Fruit fly (Drosophila melanogaster) whole organism, wandering third instar larva: ENCODE data around the gene amrt.

Experiments
- Abd-B ChIP-seq: fragments of >200 bp; optimal IDR thresholded peaks from 2 replicates; lab custom pipeline; 2017; ENCODE audit warnings: missing biosample characterization, missing genetic modification characterization
- CG32264 ChIP-seq: fragments of 200-800 bp; sonication (Bioruptor generic); optimal IDR thresholded peaks from 2 replicates; lab custom pipeline; 2016; ENCODE audit warnings: missing biosample characterization, missing genetic modification characterization
- CG9705 ChIP-seq: fragments of 200-800 bp; sonication (Bioruptor generic); optimal IDR thresholded peaks from 2 replicates; lab custom pipeline; 2018; ENCODE audit warnings: missing biosample characterization, mild to moderate bottlenecking, missing genetic modification characterization
- CrebA ChIP-seq: fragments of 200-800 bp; sonication (Bioruptor generic); optimal IDR thresholded peaks from 2 replicates; lab custom pipeline; 2016; ENCODE audit warnings: missing biosample characterization, mild to moderate bottlenecking, missing genetic modification characterization, borderline replicate concordance
- Dfd ChIP-seq: fragments of >200 bp; optimal IDR thresholded peaks from 2 replicates; lab custom pipeline; 2017; ENCODE audit warnings: missing biosample characterization, missing genetic modification characterization
- Dif ChIP-seq: fragments of 200-275, 200-300 bp; sonication (Bioruptor generic); optimal IDR thresholded peaks from 2 replicates; lab custom pipeline; 2018; ENCODE audit warnings: missing biosample characterization, missing genetic modification characterization; ENCODE audit not compliant: partially characterized antibody
- GATAd ChIP-seq: sonication (Bioruptor generic); optimal IDR thresholded peaks from 2 replicates; lab custom pipeline; 2016; ENCODE audit warnings: missing biosample characterization, missing genetic modification characterization
- HLH106 ChIP-seq: fragments of 200-800 bp; optimal IDR thresholded peaks from 3 replicates; lab custom pipeline; 2019; ENCODE audit warnings: missing biosample characterization, mild to moderate bottlenecking, missing genetic modification characterization, moderate library complexity
- Hnf4 ChIP-seq: fragments of 200-800 bp; sonication (Bioruptor generic); optimal IDR thresholded peaks from 2 replicates; lab custom pipeline; 2016; ENCODE audit warnings: missing biosample characterization, mild to moderate bottlenecking, missing genetic modification characterization
- Hr78 ChIP-seq: fragments of >200 bp; optimal IDR thresholded peaks from 2 replicates; lab custom pipeline; 2017; ENCODE audit warnings: missing biosample characterization, missing genetic modification characterization
- Hr83 ChIP-seq: fragments of 200-300 bp; sonication (Bioruptor generic); optimal IDR thresholded peaks from 2 replicates; lab custom pipeline; 2016; ENCODE audit warnings: missing biosample characterization, mild to moderate bottlenecking, missing genetic modification characterization, moderate library complexity; ENCODE audit not compliant: poor library complexity, severe bottlenecking
- Jra ChIP-seq: sonication (Bioruptor generic); optimal IDR thresholded peaks from 2 replicates; lab custom pipeline; 2016; ENCODE audit warnings: missing biosample characterization, missing genetic modification characterization
- Mio ChIP-seq: sonication (Bioruptor generic); optimal IDR thresholded peaks from 2 replicates; lab custom pipeline; 2016; ENCODE audit warnings: missing biosample characterization, missing genetic modification characterization
- Myc ChIP-seq: fragments of >200 bp; optimal IDR thresholded peaks from 2 replicates; lab custom pipeline; 2017
- N ChIP-seq: fragments of >200 bp; optimal IDR thresholded peaks from 2 replicates; lab custom pipeline; 2018; ENCODE audit warnings: missing biosample characterization, missing external identifiers, missing genetic modification characterization
- OdsH ChIP-seq: fragments of 200-800 bp; sonication (Bioruptor generic); optimal IDR thresholded peaks from 2 replicates; lab custom pipeline; 2016; ENCODE audit warnings: missing biosample characterization, mild to moderate bottlenecking, missing genetic modification characterization
- Rel ChIP-seq, 2 experiments: fragments of 200-800 bp; sonication (Bioruptor generic) in 1 of 2; optimal IDR thresholded peaks; 2 replicates in 1 of 2; 3 replicates in 1 of 2; lab custom pipeline; 2016 to 2019; ENCODE audit warnings: mild to moderate bottlenecking in 2 of 2, missing biosample characterization in 2 of 2, missing genetic modification characterization in 2 of 2, moderate library complexity in 1 of 2
- Sp1 ChIP-seq: fragments of 200-800 bp; sonication (Bioruptor generic); optimal IDR thresholded peaks from 3 replicates; lab custom pipeline; 2019; ENCODE audit warnings: missing biosample characterization, mild to moderate bottlenecking, missing genetic modification characterization, moderate library complexity
- Vsx2 ChIP-seq: fragments of 200-300, 225-300 bp; sonication (Bioruptor generic); optimal IDR thresholded peaks from 2 replicates; lab custom pipeline; 2018; ENCODE audit warnings: missing biosample characterization, missing genetic modification characterization; ENCODE audit not compliant: partially characterized antibody
- br ChIP-seq: fragments of 200-800 bp; sonication (Bioruptor generic); optimal IDR thresholded peaks from 2 replicates; lab custom pipeline; 2016; ENCODE audit warnings: missing biosample characterization, missing genetic modification characterization
- brk ChIP-seq: fragments of 200-800 bp; sonication (Bioruptor generic); optimal IDR thresholded peaks from 2 replicates; lab custom pipeline; 2016; ENCODE audit warnings: missing biosample characterization, mild to moderate bottlenecking, missing genetic modification characterization
- dl ChIP-seq, 2 experiments: fragments of 175-275, 200-275 bp in 1 of 2; fragments of 200-275 bp in 1 of 2; sonication (Bioruptor generic); optimal IDR thresholded peaks; lab custom pipeline; 2018; ENCODE audit warnings: mild to moderate bottlenecking in 2 of 2, missing biosample characterization in 2 of 2, missing genetic modification characterization in 2 of 2, moderate library complexity in 2 of 2; ENCODE audit not compliant: partially characterized antibody in 2 of 2, insufficient read depth in 1 of 2
- dmrt93B ChIP-seq: fragments of 200-800 bp; sonication (Bioruptor generic); optimal IDR thresholded peaks from 2 replicates; lab custom pipeline; 2018; ENCODE audit warnings: missing biosample characterization, mild to moderate bottlenecking, missing genetic modification characterization
- dsf ChIP-seq: sonication (Bioruptor generic); optimal IDR thresholded peaks from 2 replicates; lab custom pipeline; 2016; ENCODE audit warnings: missing biosample characterization, missing genetic modification characterization, borderline replicate concordance
- ey ChIP-seq: fragments of 200-800 bp; sonication (Bioruptor generic); optimal IDR thresholded peaks from 2 replicates; lab custom pipeline; 2016; ENCODE audit warnings: missing biosample characterization, missing genetic modification characterization
- foxo ChIP-seq, 2 experiments: fragments of 200-800 bp; sonication (Bioruptor generic); optimal IDR thresholded peaks; 2 replicates in 1 of 2; 3 replicates in 1 of 2; lab custom pipeline; 2016 to 2017; ENCODE audit warnings: missing biosample characterization in 2 of 2, missing genetic modification characterization in 2 of 2
- fru ChIP-seq: fragments of 200-800 bp; sonication (Bioruptor generic); optimal IDR thresholded peaks from 3 replicates; lab custom pipeline; 2016; ENCODE audit warnings: missing biosample characterization, mild to moderate bottlenecking, missing genetic modification characterization
- h ChIP-seq: fragments of 200-800 bp; sonication (Bioruptor generic); optimal IDR thresholded peaks from 3 replicates; lab custom pipeline; 2016; ENCODE audit warnings: missing biosample characterization, mild to moderate bottlenecking, missing genetic modification characterization
- jim ChIP-seq: fragments of 175-275, 200-325 bp; sonication (Bioruptor generic); optimal IDR thresholded peaks from 2 replicates; lab custom pipeline; 2016; ENCODE audit warnings: missing biosample characterization, mild to moderate bottlenecking, missing genetic modification characterization
- lola ChIP-seq: fragments of >200 bp; optimal IDR thresholded peaks from 2 replicates; lab custom pipeline; 2017; ENCODE audit warnings: missing biosample characterization, missing genetic modification characterization
- pan ChIP-seq: fragments of >200 bp; optimal IDR thresholded peaks from 2 replicates; lab custom pipeline; 2017
- psq ChIP-seq: fragments of 200-800 bp; sonication (Bioruptor generic); optimal IDR thresholded peaks from 3 replicates; lab custom pipeline; 2017; ENCODE audit warnings: missing biosample characterization, mild to moderate bottlenecking, missing genetic modification characterization, moderate library complexity
- rgr ChIP-seq: fragments of 200-800 bp; sonication (Bioruptor generic); optimal IDR thresholded peaks from 3 replicates; lab custom pipeline; 2016; ENCODE audit warnings: missing biosample characterization, mild to moderate bottlenecking, missing genetic modification characterization
- sage ChIP-seq: fragments of 200-800 bp; sonication (Bioruptor generic); optimal IDR thresholded peaks from 2 replicates; lab custom pipeline; 2016; ENCODE audit warnings: missing biosample characterization, mild to moderate bottlenecking, missing genetic modification characterization
- sv ChIP-seq: fragments of 200-800 bp; sonication (Bioruptor generic); optimal IDR thresholded peaks from 3 replicates; lab custom pipeline; 2016; ENCODE audit warnings: missing biosample characterization, missing genetic modification characterization
- tai ChIP-seq: sonication (Bioruptor generic); optimal IDR thresholded peaks from 2 replicates; lab custom pipeline; 2016; ENCODE audit warnings: missing biosample characterization, missing genetic modification characterization
- usp ChIP-seq: fragments of >200 bp; optimal IDR thresholded peaks from 2 replicates; lab custom pipeline; 2017; ENCODE audit warnings: missing biosample characterization, missing genetic modification characterization
- woc ChIP-seq: sonication (Bioruptor generic); optimal IDR thresholded peaks from 2 replicates; lab custom pipeline; 2016; ENCODE audit warnings: missing biosample characterization, mild to moderate bottlenecking, missing genetic modification characterization

The amrt gene

DNA sequence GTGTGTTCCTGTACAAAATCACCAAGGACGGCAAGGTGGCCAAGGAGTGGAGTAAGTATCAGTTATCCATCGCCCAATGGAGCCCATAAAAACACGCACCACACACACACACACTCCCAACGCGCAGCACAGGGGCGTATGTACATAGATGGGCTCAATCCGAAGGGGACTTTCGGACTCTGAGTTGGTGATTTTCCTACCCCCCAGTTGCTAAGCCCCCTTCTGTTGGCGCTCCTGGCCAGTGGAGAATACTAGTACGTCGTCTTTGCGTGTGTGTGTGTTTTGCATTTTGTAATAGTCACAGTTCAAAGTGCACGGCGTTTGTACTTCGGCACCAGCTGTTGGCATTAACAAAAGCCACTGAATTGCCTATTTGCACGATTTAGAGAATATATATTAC, 42.2 kb upstream of the amrt start:
- TF ChIP-seq woc (GFP tag; lab: Kevin White, UChicago), result no peak
- peak; percentile 47 for TF ChIP-seq fru (GFP tag; lab: Kevin White, UChicago)
- TF ChIP-seq Hnf4 (GFP tag; lab: Kevin White, UChicago), result peak; percentile 90
- TF ChIP-seq HLH106 (tag; lab: Kevin White, UChicago), result peak; percentile 67
- peak; percentile 2 for TF ChIP-seq Jra
- TF ChIP-seq h (GFP tag; lab: Kevin White, UChicago), result peak; percentile 74
- no peak for TF ChIP-seq Dfd (GFP tag; lab: Kevin White, UChicago)
- TF ChIP-seq Sp1 (GFP tag; lab: Kevin White, UChicago), result peak; percentile 45
- peak; percentile 65 for TF ChIP-seq sv (GFP tag; lab: Kevin White, UChicago)
- no peak for TF ChIP-seq CrebA (GFP tag; lab: Kevin White, UChicago)
- peak; percentile 8 for TF ChIP-seq jim (GFP tag; lab: Kevin White, UChicago)
- TF ChIP-seq OdsH (GFP tag; lab: Kevin White, UChicago), result peak; percentile 75
- peak; percentile 31 for TF ChIP-seq CG9705 (GFP tag; lab: Kevin White, UChicago)
- TF ChIP-seq Dif (GFP tag; lab: Kevin White, UChicago), result no peak
- no peak for TF ChIP-seq brk (GFP tag; lab: Kevin White, UChicago)
- TF ChIP-seq dl (GFP tag; optimal IDR thresholded peaks at IDR 0.05; lab: Kevin White, UChicago; ENCODE audit: insufficient read depth in 1 of 2, partially characterized antibody in 2 of 2), result no peak
- no peak for TF ChIP-seq pan (lab: Kevin White, UChicago)
- peak; percentile 84 for TF ChIP-seq ey (GFP tag; lab: Kevin White, UChicago)
- TF ChIP-seq tai (GFP tag; lab: Kevin White, UChicago), result no peak
- peak; percentile 46 for TF ChIP-seq dmrt93B (GFP tag; lab: Kevin White, UChicago)
- TF ChIP-seq psq (GFP tag; lab: Kevin White, UChicago), result no peak
- TF ChIP-seq Hr78 (GFP tag; lab: Kevin White, UChicago), result no peak
- TF ChIP-seq lola (GFP tag; lab: Kevin White, UChicago), result no peak
- TF ChIP-seq CG32264 (GFP tag; lab: Kevin White, UChicago), result no peak
- no peak for TF ChIP-seq sage
- no peak for TF ChIP-seq Mio (GFP tag; lab: Kevin White, UChicago)
- TF ChIP-seq Myc, result no peak
- peak; percentile 84 for TF ChIP-seq Hr83 (GFP tag; lab: Kevin White, UChicago)
- TF ChIP-seq N (GFP tag; lab: Kevin White, UChicago), result no peak
- TF ChIP-seq dsf (GFP tag; lab: Kevin White, UChicago), result no peak
- peak; percentile 78 for TF ChIP-seq br (GFP tag; lab: Kevin White, UChicago)
- TF ChIP-seq rgr, result peak; percentile 80
- peak in 1 of 2 experiments; percentile 74 for TF ChIP-seq foxo (GFP tag; optimal IDR thresholded peaks at IDR 0.05; lab: Kevin White, UChicago)
- no peak for TF ChIP-seq GATAd
- TF ChIP-seq Rel (GFP tag; optimal IDR thresholded peaks at IDR 0.05; lab: Kevin White, UChicago), result no peak
- peak; percentile 56 for TF ChIP-seq Rel (tag; optimal IDR thresholded peaks at IDR 0.05; lab: Kevin White, UChicago)
- no peak for TF ChIP-seq Abd-B
- TF ChIP-seq usp (GFP tag; lab: Kevin White, UChicago), result no peak
- TF ChIP-seq Vsx2 (GFP tag; lab: Kevin White, UChicago), result no peak

DNA sequence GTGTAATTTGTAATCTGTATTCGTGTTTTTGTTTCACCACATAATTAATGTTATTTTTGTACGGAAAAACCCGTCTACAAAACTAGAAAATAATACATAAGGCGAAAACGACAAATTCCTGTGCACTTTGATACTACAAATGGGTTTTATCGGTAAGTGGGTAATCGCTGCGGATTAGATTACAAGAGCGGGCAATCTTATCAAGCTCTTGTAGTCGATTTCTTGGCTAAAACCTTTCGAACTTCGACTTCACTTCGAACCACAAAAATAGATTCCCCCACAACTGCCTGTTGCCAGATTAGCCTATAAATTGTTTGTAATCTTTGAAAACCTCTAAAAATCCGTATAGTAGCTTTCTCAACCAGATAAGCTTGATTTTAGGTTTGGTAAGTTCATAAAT, 41.3 kb upstream of the amrt start:
- TF ChIP-seq CrebA (GFP tag; lab: Kevin White, UChicago) (no peak), brk (GFP tag; lab: Kevin White, UChicago) (peak; percentile 34), pan (lab: Kevin White, UChicago) (no peak), ey (GFP tag; lab: Kevin White, UChicago) (no peak), dl (GFP tag; optimal IDR thresholded peaks at IDR 0.05; lab: Kevin White, UChicago; ENCODE audit: insufficient read depth in 1 of 2, partially characterized antibody in 2 of 2) (no peak)
